Fruit fly (Drosophila melanogaster) whole organism, prepupa: ENCODE measurements around the gene SKIP.

Source experiments
- CG10631 ChIP-seq: fragments of 200-800 bp; sonication (Bioruptor generic); optimal IDR thresholded peaks from 2 replicates; lab custom pipeline; 2016; ENCODE audit warnings: missing biosample characterization, missing genetic modification characterization
- CG11902 ChIP-seq: fragments of 200-800 bp; sonication (Bioruptor generic); optimal IDR thresholded peaks from 3 replicates; lab custom pipeline; 2016; ENCODE audit warnings: missing biosample characterization, missing genetic modification characterization
- CG1621 ChIP-seq: fragments of 200-800 bp; sonication (Bioruptor generic); optimal IDR thresholded peaks from 3 replicates; lab custom pipeline; 2018; ENCODE audit warnings: missing biosample characterization, mild to moderate bottlenecking, missing genetic modification characterization
- CG16779 ChIP-seq: fragments of 200-800 bp; sonication (Bioruptor generic); optimal IDR thresholded peaks from 3 replicates; lab custom pipeline; 2017; ENCODE audit warnings: missing biosample characterization, mild to moderate bottlenecking, missing genetic modification characterization
- CG31627 ChIP-seq: fragments of 200-800 bp; sonication (Bioruptor generic); optimal IDR thresholded peaks from 3 replicates; lab custom pipeline; 2016; ENCODE audit warnings: missing biosample characterization, missing genetic modification characterization
- CG32006 ChIP-seq: fragments of 200-800 bp; sonication (Bioruptor generic); optimal IDR thresholded peaks from 3 replicates; lab custom pipeline; 2017; ENCODE audit warnings: missing biosample characterization, mild to moderate bottlenecking, missing genetic modification characterization
- CG34406 ChIP-seq: fragments of 200-800 bp; sonication (Bioruptor generic); optimal IDR thresholded peaks from 3 replicates; lab custom pipeline; 2016; ENCODE audit warnings: missing biosample characterization, missing genetic modification characterization
- CG3919 ChIP-seq: fragments of 200-800 bp; sonication (Bioruptor generic); optimal IDR thresholded peaks from 3 replicates; lab custom pipeline; 2016; ENCODE audit warnings: missing biosample characterization, missing genetic modification characterization
- CG6163 ChIP-seq: fragments of 200-800 bp; sonication (Bioruptor generic); IDR thresholded peaks from 3 replicates; pipeline ENCODE4 v1.3.6; 2022; ENCODE audit warnings: missing biosample characterization, missing genetic modification characterization
- CG6276 ChIP-seq: fragments of 200-800 bp; sonication (Bioruptor generic); optimal IDR thresholded peaks from 2 replicates; lab custom pipeline; 2017; ENCODE audit warnings: missing biosample characterization, mild to moderate bottlenecking, missing genetic modification characterization
- CG6792 ChIP-seq: fragments of 200-800 bp; sonication (Bioruptor generic); optimal IDR thresholded peaks from 3 replicates; lab custom pipeline; 2016; ENCODE audit warnings: missing biosample characterization, missing genetic modification characterization
- CG6808 ChIP-seq: fragments of 200-800 bp; sonication (Bioruptor generic); optimal IDR thresholded peaks from 3 replicates; lab custom pipeline; 2017; ENCODE audit warnings: missing biosample characterization, missing genetic modification characterization, mild to moderate bottlenecking, moderate library complexity, missing genetic modification reagents
- CG6854 ChIP-seq: fragments of 200-800 bp; sonication (Bioruptor generic); optimal IDR thresholded peaks from 2 replicates; lab custom pipeline; 2017; ENCODE audit warnings: missing biosample characterization, mild to moderate bottlenecking, missing genetic modification characterization
- CG8119 ChIP-seq: fragments of 200-800 bp; sonication (Bioruptor generic); IDR thresholded peaks from 3 replicates; pipeline ENCODE4 v1.3.6; 2022; ENCODE audit warnings: missing biosample characterization, missing genetic modification characterization
- CG8319 ChIP-seq: fragments of 200-800 bp; sonication (Bioruptor generic); optimal IDR thresholded peaks from 3 replicates; lab custom pipeline; 2016; ENCODE audit warnings: missing biosample characterization, missing genetic modification characterization
- CG8632 ChIP-seq: fragments of 200-800 bp; sonication (Bioruptor generic); optimal IDR thresholded peaks from 3 replicates; lab custom pipeline; 2016; ENCODE audit warnings: missing biosample characterization, missing genetic modification characterization
- CG9139 ChIP-seq: fragments of 200-800 bp; sonication (Bioruptor generic); optimal IDR thresholded peaks from 3 replicates; lab custom pipeline; 2017; ENCODE audit warnings: missing biosample characterization, mild to moderate bottlenecking, missing genetic modification characterization
- Eip78C ChIP-seq: fragments of 200-800 bp; sonication (Bioruptor generic); peaks from one replicate; lab custom pipeline; 2016; ENCODE audit warnings: missing biosample characterization, missing genetic modification characterization
- Eip93F ChIP-seq: fragments of 200-800 bp; sonication (Bioruptor generic); optimal IDR thresholded peaks from 2 replicates; lab custom pipeline; 2016; ENCODE audit warnings: missing biosample characterization, mild to moderate bottlenecking, missing genetic modification characterization
- Ets21C ChIP-seq: fragments of 200-800 bp; sonication (Bioruptor generic); optimal IDR thresholded peaks from 3 replicates; lab custom pipeline; 2016; ENCODE audit warnings: missing biosample characterization, missing genetic modification characterization
- Ets96B ChIP-seq: fragments of 200-800 bp; optimal IDR thresholded peaks from 2 replicates; lab custom pipeline; 2019; ENCODE audit warnings: missing biosample characterization, mild to moderate bottlenecking, missing genetic modification characterization, moderate library complexity
- Gug ChIP-seq: fragments of 200-800 bp; sonication (Bioruptor generic); IDR thresholded peaks from 2 replicates; pipeline ENCODE4 v1.3.6; 2022; ENCODE audit warnings: missing biosample characterization, missing genetic modification characterization
- Lpt ChIP-seq: fragments of 200-800 bp; sonication (Bioruptor generic); optimal IDR thresholded peaks from 3 replicates; lab custom pipeline; 2016; ENCODE audit warnings: missing biosample characterization, missing genetic modification characterization
- Met ChIP-seq: fragments of 200-800 bp; sonication (Bioruptor generic); optimal IDR thresholded peaks from 3 replicates; lab custom pipeline; 2016; ENCODE audit warnings: missing biosample characterization, missing genetic modification characterization
- OdsH ChIP-seq: fragments of 200-800 bp; sonication (Bioruptor generic); optimal IDR thresholded peaks from 3 replicates; lab custom pipeline; 2016; ENCODE audit warnings: missing biosample characterization, missing genetic modification characterization
- Sox102F ChIP-seq: fragments of 200-800 bp; sonication (Bioruptor generic); optimal IDR thresholded peaks from 2 replicates; lab custom pipeline; 2016; ENCODE audit warnings: missing biosample characterization, mild to moderate bottlenecking, missing genetic modification characterization
- Sox14 ChIP-seq: fragments of 200-800 bp; sonication (Bioruptor generic); optimal IDR thresholded peaks from 3 replicates; lab custom pipeline; 2016; ENCODE audit warnings: missing biosample characterization, missing genetic modification characterization
- achi ChIP-seq: fragments of 200-800 bp; sonication (Bioruptor generic); optimal IDR thresholded peaks from 3 replicates; lab custom pipeline; 2016; ENCODE audit warnings: missing biosample characterization, missing genetic modification characterization
- acj6 ChIP-seq: fragments of 200-800 bp; sonication (Bioruptor generic); optimal IDR thresholded peaks from 3 replicates; lab custom pipeline; 2016; ENCODE audit warnings: missing biosample characterization, missing genetic modification characterization
- cyc ChIP-seq: fragments of 200-800 bp; sonication (Bioruptor generic); optimal IDR thresholded peaks from 3 replicates; lab custom pipeline; 2016; ENCODE audit warnings: missing biosample characterization, missing genetic modification characterization
- dac ChIP-seq: fragments of 200-800 bp; sonication (Bioruptor generic); optimal IDR thresholded peaks from 2 replicates; lab custom pipeline; 2017; ENCODE audit warnings: missing biosample characterization, mild to moderate bottlenecking, missing genetic modification characterization
- dsx ChIP-seq: fragments of 200-800 bp; optimal IDR thresholded peaks from 3 replicates; lab custom pipeline; 2019; ENCODE audit warnings: missing biosample characterization, mild to moderate bottlenecking, missing genetic modification characterization, moderate library complexity; ENCODE audit not compliant: poor library complexity, severe bottlenecking
- eg ChIP-seq: fragments of 200-800 bp; sonication (Bioruptor generic); IDR thresholded peaks from 3 replicates; pipeline ENCODE4 v1.3.6; 2022; ENCODE audit warnings: missing biosample characterization, missing genetic modification characterization
- fd59A ChIP-seq: fragments of 200-800 bp; sonication (Bioruptor generic); optimal IDR thresholded peaks from 2 replicates; lab custom pipeline; 2017; ENCODE audit warnings: missing biosample characterization, mild to moderate bottlenecking, missing genetic modification characterization, missing genetic modification reagents
- fd85E ChIP-seq: fragments of 200-800 bp; sonication (Bioruptor generic); optimal IDR thresholded peaks from 3 replicates; lab custom pipeline; 2016; ENCODE audit warnings: missing biosample characterization, missing genetic modification characterization
- fkh ChIP-seq: fragments of 200-800 bp; sonication (Bioruptor generic); optimal IDR thresholded peaks from 3 replicates; lab custom pipeline; 2017; ENCODE audit warnings: missing biosample characterization, mild to moderate bottlenecking, missing genetic modification characterization, moderate library complexity
- net ChIP-seq: fragments of 200-800 bp; sonication (Bioruptor generic); optimal IDR thresholded peaks from 3 replicates; lab custom pipeline; 2016; ENCODE audit warnings: missing biosample characterization, missing genetic modification characterization
- spab ChIP-seq: fragments of 200-800 bp; sonication (Bioruptor generic); optimal IDR thresholded peaks from 2 replicates; lab custom pipeline; 2017; ENCODE audit warnings: missing biosample characterization, mild to moderate bottlenecking, missing genetic modification characterization, missing genetic modification reagents
- ss ChIP-seq, 2 experiments: fragments of 200-800 bp; sonication (Bioruptor generic); optimal IDR thresholded peaks; 2 replicates in 1 of 2; 3 replicates in 1 of 2; lab custom pipeline; 2017 to 2018; ENCODE audit warnings: mild to moderate bottlenecking in 2 of 2, missing biosample characterization in 2 of 2, missing genetic modification characterization in 2 of 2, moderate library complexity in 1 of 2
- svp ChIP-seq: fragments of 200-800 bp; sonication (Bioruptor generic); peaks from one replicate; lab custom pipeline; 2016; ENCODE audit warnings: missing biosample characterization, missing genetic modification characterization
- topi ChIP-seq: fragments of 200-800 bp; sonication (Bioruptor generic); optimal IDR thresholded peaks from 3 replicates; lab custom pipeline; 2016; ENCODE audit warnings: missing biosample characterization, missing genetic modification characterization
- vri ChIP-seq: fragments of 200-800 bp; sonication (Bioruptor generic); optimal IDR thresholded peaks from 3 replicates; lab custom pipeline; 2016; ENCODE audit warnings: missing biosample characterization, mild to moderate bottlenecking, missing genetic modification characterization

The SKIP gene

dm6 chr3R:22141332-22141731 lies 7.7 kb downstream of the SKIP start (continued):
- no peak for TF ChIP-seq Lpt (GFP tag; lab: Kevin White, UChicago)
- TF ChIP-seq CG8119, result no peak
- TF ChIP-seq CG34406 (GFP tag; lab: Kevin White, UChicago), result no peak
- TF ChIP-seq topi (GFP tag; lab: Kevin White, UChicago), result peak; percentile 13
- no peak for TF ChIP-seq CG6163 (GFP tag; lab: Robert Waterston, UW)
- no peak for TF ChIP-seq CG8632 (GFP tag; lab: Kevin White, UChicago)
- TF ChIP-seq CG32006, result peak; percentile 30
- TF ChIP-seq cyc (GFP tag; lab: Kevin White, UChicago), result no peak
- TF ChIP-seq CG6854, result no peak
- TF ChIP-seq CG6808 (GFP tag; lab: Kevin White, UChicago), result no peak

DNA sequence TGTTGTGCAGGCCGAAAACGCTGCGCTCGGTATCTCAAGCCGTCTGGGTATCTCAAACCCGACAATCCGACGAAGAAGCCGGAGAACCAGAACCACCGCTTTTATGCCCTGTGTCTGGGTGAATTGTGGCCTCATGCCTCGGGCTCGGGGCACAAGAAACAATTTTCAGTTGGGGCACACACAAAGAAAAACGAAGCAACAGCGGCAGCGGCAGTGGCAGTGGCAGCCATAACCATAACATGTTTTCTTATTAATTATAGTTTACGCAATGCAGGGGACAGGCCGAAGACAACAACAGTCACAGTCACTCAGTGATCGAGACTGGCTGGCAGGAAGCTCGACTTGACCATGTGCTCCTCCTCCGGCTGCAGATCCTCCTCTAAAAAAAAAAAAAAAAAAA lies 8.9 kb downstream of the SKIP start:
- TF ChIP-seq fkh (GFP tag; lab: Kevin White, UChicago), result no peak
- TF ChIP-seq CG1621 (tag; lab: Kevin White, UChicago), result peak; percentile 22
- TF ChIP-seq Sox102F (GFP tag; lab: Kevin White, UChicago), result peak; percentile 31
- peak; percentile 34 for TF ChIP-seq svp (GFP tag; lab: Kevin White, UChicago)
- peak; percentile 40 for TF ChIP-seq Eip78C (GFP tag; lab: Kevin White, UChicago)
- TF ChIP-seq eg (GFP tag; lab: Robert Waterston, UW), result no peak
- TF ChIP-seq cyc (GFP tag; lab: Kevin White, UChicago), result no peak
- peak; percentile 17 to 45 for TF ChIP-seq ss (GFP tag; optimal IDR thresholded peaks at IDR 0.05; lab: Kevin White, UChicago)
- TF ChIP-seq OdsH, result no peak
- 0 out of 3 replicates have a peak, but pooled peaks have one; percentile 41 for TF ChIP-seq CG6163 (GFP tag; lab: Robert Waterston, UW)
- TF ChIP-seq Sox14, result no peak
- TF ChIP-seq CG9139, result no peak
- TF ChIP-seq dac, result no peak
- TF ChIP-seq CG8319 (GFP tag; lab: Kevin White, UChicago), result no peak
- TF ChIP-seq CG8632 (GFP tag; lab: Kevin White, UChicago), result no peak
- TF ChIP-seq CG3919 (GFP tag; lab: Kevin White, UChicago), result peak; percentile 7
- peak; percentile 14 for TF ChIP-seq vri (GFP tag; lab: Kevin White, UChicago)
- TF ChIP-seq Lpt (GFP tag; lab: Kevin White, UChicago), result no peak
- TF ChIP-seq CG16779 (tag; lab: Kevin White, UChicago), result no peak
- peak; percentile 35 for TF ChIP-seq dsx (GFP tag; lab: Kevin White, UChicago)

DNA sequence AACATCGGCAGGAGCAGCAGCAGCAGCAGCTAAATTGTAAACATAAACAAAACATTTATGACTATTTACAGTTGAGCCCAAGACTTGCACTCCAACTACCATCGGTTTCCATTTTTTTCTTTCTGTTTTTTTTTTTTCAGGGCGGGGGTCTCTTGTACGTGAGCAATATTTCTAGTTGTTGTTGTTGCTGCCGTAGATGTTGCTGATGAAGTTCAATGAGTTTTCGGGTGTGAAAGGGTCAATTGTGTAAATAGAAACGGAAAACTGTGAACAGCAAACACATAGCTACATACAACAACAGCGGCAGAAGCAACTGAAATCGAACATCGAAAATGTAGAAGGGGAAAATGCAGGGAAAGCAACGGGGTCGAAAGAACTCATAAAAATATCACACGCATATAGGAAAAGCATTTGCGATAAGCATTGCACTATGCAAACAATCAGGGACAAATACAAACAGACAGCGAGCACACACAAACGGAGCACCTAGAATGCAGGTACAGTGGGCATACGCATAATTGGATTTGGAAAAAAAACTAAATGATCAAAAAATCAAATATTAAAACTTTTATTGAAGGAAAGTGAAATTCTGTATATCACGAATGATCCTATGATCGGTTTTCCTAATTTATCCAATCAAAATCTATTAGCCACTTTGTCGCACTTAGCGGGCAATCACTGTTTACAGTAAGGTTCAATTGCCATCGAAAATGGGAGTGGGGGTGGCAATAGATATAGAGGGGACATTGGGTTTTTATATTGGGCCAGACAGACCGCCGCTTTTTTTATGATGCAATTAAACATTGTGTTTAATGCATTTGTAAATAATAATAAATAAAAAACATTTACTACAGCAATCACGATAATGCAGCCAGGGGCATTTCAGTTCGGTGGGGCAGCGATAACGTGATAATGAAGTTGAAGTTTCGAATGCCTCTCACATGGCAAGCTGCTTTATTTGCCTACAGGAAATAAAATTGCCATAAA lies 12.1 kb downstream of the SKIP start:
- peak; percentile 15 for TF ChIP-seq Met (GFP tag; lab: Kevin White, UChicago)
- TF ChIP-seq fd85E (GFP tag; lab: Kevin White, UChicago), result no peak
- peak; percentile 49 for TF ChIP-seq net (GFP tag; lab: Kevin White, UChicago)
- TF ChIP-seq acj6 (GFP tag; lab: Kevin White, UChicago), result peak; percentile 46
- TF ChIP-seq CG8119, result peak; percentile 78
- peak; percentile 57 for TF ChIP-seq svp (GFP tag; lab: Kevin White, UChicago)
- TF ChIP-seq CG8632 (GFP tag; lab: Kevin White, UChicago), result no peak
- peak; percentile 74 for TF ChIP-seq Gug (GFP tag; lab: Robert Waterston, UW)
- peak; percentile 89 for TF ChIP-seq Eip78C (GFP tag; lab: Kevin White, UChicago)
- peak; percentile 41 for TF ChIP-seq Lpt (GFP tag; lab: Kevin White, UChicago)
- no peak for TF ChIP-seq Eip93F (GFP tag; lab: Kevin White, UChicago)
- TF ChIP-seq eg (GFP tag; lab: Robert Waterston, UW), result peak; percentile 86
- TF ChIP-seq Sox14, result peak; percentile 59
- TF ChIP-seq fd59A (GFP tag; lab: Kevin White, UChicago), result peak; percentile 37
- no peak for TF ChIP-seq Ets21C
- TF ChIP-seq achi (GFP tag; lab: Kevin White, UChicago), result peak; percentile 57
- TF ChIP-seq cyc (GFP tag; lab: Kevin White, UChicago), result no peak
- no peak for TF ChIP-seq CG11902 (GFP tag; lab: Kevin White, UChicago)
- TF ChIP-seq Ets96B (tag; lab: Kevin White, UChicago), result peak; percentile 66
- TF ChIP-seq CG32006, result peak; percentile 82
- TF ChIP-seq spab, result peak; percentile 61
- TF ChIP-seq CG10631 (GFP tag; lab: Kevin White, UChicago), result peak; percentile 71
- no peak for TF ChIP-seq CG8319 (GFP tag; lab: Kevin White, UChicago)
- TF ChIP-seq CG9139, result no peak
- peak; percentile 23 for TF ChIP-seq CG6792 (GFP tag; lab: Kevin White, UChicago)
- peak; percentile 83 for TF ChIP-seq CG6163 (GFP tag; lab: Robert Waterston, UW)
- TF ChIP-seq CG31627 (GFP tag; lab: Kevin White, UChicago), result peak; percentile 16
- TF ChIP-seq ss (GFP tag; optimal IDR thresholded peaks at IDR 0.05; lab: Kevin White, UChicago), result peak in 1 of 2 experiments; percentile 35
- TF ChIP-seq CG16779 (tag; lab: Kevin White, UChicago), result peak; percentile 15
- peak; percentile 90 for TF ChIP-seq fkh (GFP tag; lab: Kevin White, UChicago)
- TF ChIP-seq CG3919 (GFP tag; lab: Kevin White, UChicago), result peak; percentile 39
- peak; percentile 2 for TF ChIP-seq topi (GFP tag; lab: Kevin White, UChicago)
- peak; percentile 69 for TF ChIP-seq CG6276 (GFP tag; lab: Kevin White, UChicago)
